Worm (Caenorhabditis elegans): ENCODE results near the gene trm-1.

- TF ChIP-seq him-1 (tag; optimal IDR thresholded peaks at IDR 0.05) (no peak), dao-5 (tag; optimal IDR thresholded peaks at IDR 0.05) (no peak)
These were observed 45.9 kb downstream of the trm-1 start for ce11 chrV:14139252-14140100.

Data from whole organism, L4/young adult.